Fruit fly (Drosophila melanogaster) whole organism, embryonic: ENCODE measurements around the gene CG15286.

ENCODE experiments used
- Abd-B ChIP-seq: fragments of 200-800 bp; sonication (Bioruptor generic); optimal IDR thresholded peaks from 2 replicates; lab custom pipeline; 2018; ENCODE audit warnings: missing biosample characterization, mild to moderate bottlenecking, missing genetic modification characterization, moderate library complexity
- Asciz ChIP-seq: fragments of 200-800 bp; sonication (Bioruptor generic); optimal IDR thresholded peaks from 2 replicates; lab custom pipeline; 2017; ENCODE audit warnings: missing biosample characterization, mild to moderate bottlenecking, missing genetic modification characterization, missing genetic modification reagents
- C15 ChIP-seq: fragments of 200-800 bp; sonication (Bioruptor generic); IDR thresholded peaks from 3 replicates; pipeline ENCODE4 v1.3.6; 2022; ENCODE audit warnings: missing biosample characterization, missing genetic modification characterization
- CG10565 ChIP-seq: fragments of 200-800 bp; sonication (Bioruptor generic); optimal IDR thresholded peaks from 3 replicates; lab custom pipeline; 2016; ENCODE audit warnings: missing biosample characterization, mild to moderate bottlenecking, missing genetic modification characterization
- CG12219 ChIP-seq: fragments of 200-800 bp; sonication (Bioruptor generic); optimal IDR thresholded peaks from 3 replicates; lab custom pipeline; 2018; ENCODE audit warnings: missing biosample characterization, mild to moderate bottlenecking, missing genetic modification characterization
- CG13424 ChIP-seq: fragments of 200-800 bp; sonication (Bioruptor generic); optimal IDR thresholded peaks from 2 replicates; lab custom pipeline; 2019; ENCODE audit warnings: missing biosample characterization, mild to moderate bottlenecking, missing genetic modification characterization, moderate library complexity
- CG17361 ChIP-seq: fragments of 200-800 bp; sonication (Bioruptor generic); IDR thresholded peaks from 3 replicates; pipeline ENCODE4 v1.3.6; 2022; ENCODE audit warnings: missing biosample characterization, missing genetic modification characterization
- CG18764 ChIP-seq: fragments of 200-800 bp; sonication (Bioruptor generic); optimal IDR thresholded peaks from 3 replicates; lab custom pipeline; 2016; ENCODE audit warnings: missing biosample characterization, missing genetic modification characterization
- CG30431 ChIP-seq: fragments of 200-800 bp; sonication (Bioruptor generic); optimal IDR thresholded peaks from 2 replicates; lab custom pipeline; 2017; ENCODE audit warnings: missing biosample characterization, missing genetic modification characterization
- CG31224 ChIP-seq: fragments of 200-800 bp; sonication (Bioruptor generic); IDR thresholded peaks from 2 replicates; pipeline ENCODE4 v1.3.6; 2022; ENCODE audit warnings: missing biosample characterization, missing genetic modification characterization
- CG32772 ChIP-seq: fragments of 200-800 bp; sonication (Bioruptor generic); IDR thresholded peaks from 2 replicates; pipeline ENCODE4 v1.3.6; 2022; ENCODE audit warnings: missing biosample characterization, missing genetic modification characterization
- CG7556 ChIP-seq: fragments of 200-800 bp; sonication (Bioruptor generic); optimal IDR thresholded peaks from 2 replicates; lab custom pipeline; 2017; ENCODE audit warnings: missing biosample characterization, mild to moderate bottlenecking, missing genetic modification characterization
- CG7745 ChIP-seq: fragments of 200-800 bp; sonication (Bioruptor generic); optimal IDR thresholded peaks from 2 replicates; lab custom pipeline; 2018; ENCODE audit warnings: missing biosample characterization, mild to moderate bottlenecking, missing genetic modification characterization, moderate library complexity
- CG8089 ChIP-seq: fragments of 200-800 bp; sonication (Bioruptor generic); optimal IDR thresholded peaks from 3 replicates; lab custom pipeline; 2016; ENCODE audit warnings: missing biosample characterization, missing genetic modification characterization
- CG9609 ChIP-seq: fragments of 200-800 bp; sonication (Bioruptor generic); optimal IDR thresholded peaks from 3 replicates; lab custom pipeline; 2016; ENCODE audit warnings: missing biosample characterization, missing genetic modification characterization
- CHES-1-like ChIP-seq: fragments of 200-800 bp; sonication (Bioruptor generic); optimal IDR thresholded peaks from 2 replicates; lab custom pipeline; 2016; ENCODE audit warnings: missing biosample characterization, missing genetic modification characterization
- Dip2 ChIP-seq: fragments of 200-800 bp; sonication (Bioruptor generic); IDR thresholded peaks from 2 replicates; pipeline ENCODE4 v1.3.6; 2022; ENCODE audit warnings: missing biosample characterization, missing genetic modification characterization
- Doc3 ChIP-seq: fragments of 200-800 bp; sonication (Bioruptor generic); IDR thresholded peaks from 3 replicates; pipeline ENCODE4 v1.3.6; 2022; ENCODE audit warnings: missing biosample characterization, missing genetic modification characterization; ENCODE audit not compliant: partially characterized antibody
- Dref ChIP-seq: fragments of 200-800 bp; sonication (Bioruptor generic); IDR thresholded peaks from 2 replicates; pipeline ENCODE4 v1.3.6; 2022; ENCODE audit warnings: missing biosample characterization, missing genetic modification characterization
- Lhr ChIP-seq: fragments of 200-800 bp; sonication (Bioruptor generic); optimal IDR thresholded peaks from 3 replicates; lab custom pipeline; 2017; ENCODE audit warnings: mild to moderate bottlenecking, missing biosample characterization, missing genetic modification reagents, missing genetic modification characterization
- MESR4 ChIP-seq: fragments of 200-800 bp; sonication (Bioruptor generic); optimal IDR thresholded peaks from 2 replicates; lab custom pipeline; 2018; ENCODE audit warnings: missing biosample characterization, mild to moderate bottlenecking, missing genetic modification characterization, moderate library complexity
- Mes4 ChIP-seq: fragments of 200-800 bp; sonication (Bioruptor generic); optimal IDR thresholded peaks from 2 replicates; lab custom pipeline; 2016; ENCODE audit warnings: missing biosample characterization, missing genetic modification characterization
- Nf-YC ChIP-seq: fragments of 200-800 bp; optimal IDR thresholded peaks from 3 replicates; lab custom pipeline; 2019; ENCODE audit warnings: missing biosample characterization, mild to moderate bottlenecking, missing genetic modification characterization, moderate library complexity
- PHDP ChIP-seq: fragments of 200-800 bp; sonication (Bioruptor generic); optimal IDR thresholded peaks from 3 replicates; lab custom pipeline; 2018; ENCODE audit warnings: missing biosample characterization, mild to moderate bottlenecking, missing genetic modification characterization, moderate library complexity
- Sox102F ChIP-seq: fragments of 200-800 bp; sonication (Bioruptor generic); optimal IDR thresholded peaks from 2 replicates; lab custom pipeline; 2018; ENCODE audit warnings: missing biosample characterization, mild to moderate bottlenecking, missing genetic modification characterization, moderate library complexity
- abd-A ChIP-seq: fragments of 200-800 bp; sonication (Bioruptor generic); optimal IDR thresholded peaks from 3 replicates; lab custom pipeline; 2019; ENCODE audit warnings: missing biosample characterization, mild to moderate bottlenecking, missing genetic modification characterization, moderate library complexity
- amos ChIP-seq: fragments of 200-800 bp; sonication (Bioruptor generic); IDR thresholded peaks from 2 replicates; pipeline ENCODE4 v1.3.6; 2022; ENCODE audit warnings: missing biosample characterization, missing genetic modification characterization; ENCODE audit not compliant: partially characterized antibody
- ap ChIP-seq: fragments of 200-800 bp; sonication (Bioruptor generic); IDR thresholded peaks from 2 replicates; pipeline ENCODE4 v1.3.6; 2022; ENCODE audit warnings: missing biosample characterization, missing genetic modification characterization
- ase ChIP-seq: fragments of 200-800 bp; sonication (Bioruptor generic); IDR thresholded peaks from 3 replicates; pipeline ENCODE4 v1.3.6; 2022; ENCODE audit warnings: missing biosample characterization, missing genetic modification characterization
- bigmax ChIP-seq: fragments of 200-800 bp; sonication (Bioruptor generic); optimal IDR thresholded peaks from 2 replicates; lab custom pipeline; 2018; ENCODE audit warnings: missing biosample characterization, mild to moderate bottlenecking, missing genetic modification characterization
- corto ChIP-seq: fragments of 200-800 bp; sonication (Bioruptor generic); optimal IDR thresholded peaks from 2 replicates; lab custom pipeline; 2016; ENCODE audit warnings: missing biosample characterization, mild to moderate bottlenecking, missing genetic modification characterization, moderate library complexity
- en ChIP-seq: fragments of 200-800 bp; sonication (Bioruptor generic); optimal IDR thresholded peaks from 2 replicates; lab custom pipeline; 2016; ENCODE audit warnings: missing biosample characterization, missing genetic modification characterization
- esg ChIP-seq: fragments of 200-800 bp; sonication (Bioruptor generic); conservative IDR thresholded peaks from 2 replicates; pipeline ENCODE4 v1.3.6; 2022; ENCODE audit warnings: missing biosample characterization, missing genetic modification characterization
- ftz-f1 ChIP-seq: fragments of 200-800 bp; sonication (Bioruptor generic); optimal IDR thresholded peaks from 2 replicates; lab custom pipeline; 2016; ENCODE audit warnings: missing biosample characterization, missing genetic modification characterization
- fu2 ChIP-seq: fragments of 200-800 bp; sonication (Bioruptor generic); optimal IDR thresholded peaks from 2 replicates; lab custom pipeline; 2016; ENCODE audit warnings: missing biosample characterization, missing genetic modification characterization
- her ChIP-seq: fragments of 200-800 bp; sonication (Bioruptor generic); optimal IDR thresholded peaks from 2 replicates; lab custom pipeline; 2016; ENCODE audit warnings: missing biosample characterization, missing genetic modification characterization
- jigr1 ChIP-seq: fragments of 200-800 bp; sonication (Bioruptor generic); IDR thresholded peaks from 3 replicates; pipeline ENCODE4 v1.3.6; 2022; ENCODE audit warnings: missing biosample characterization, missing genetic modification characterization
- lilli ChIP-seq: fragments of 200-800 bp; sonication (Bioruptor generic); optimal IDR thresholded peaks from 3 replicates; lab custom pipeline; 2016; ENCODE audit warnings: missing biosample characterization, missing genetic modification characterization
- lmd ChIP-seq: fragments of 200-800 bp; sonication (Bioruptor generic); IDR thresholded peaks from 2 replicates; pipeline ENCODE4 v1.3.6; 2022; ENCODE audit warnings: missing biosample characterization, missing genetic modification characterization
- nerfin-1 ChIP-seq: fragments of 200-800 bp; sonication (Bioruptor generic); optimal IDR thresholded peaks from 3 replicates; lab custom pipeline; 2019; ENCODE audit warnings: missing biosample characterization, mild to moderate bottlenecking, missing genetic modification characterization, moderate library complexity
- org-1 ChIP-seq: fragments of 200-800 bp; sonication (Bioruptor generic); optimal IDR thresholded peaks from 2 replicates; lab custom pipeline; 2017; ENCODE audit warnings: missing biosample characterization, missing genetic modification characterization
- p53 ChIP-seq: fragments of 200-800 bp; sonication (Bioruptor generic); optimal IDR thresholded peaks from 2 replicates; lab custom pipeline; 2016; ENCODE audit warnings: missing biosample characterization, missing genetic modification characterization
- rib ChIP-seq: fragments of 200-800 bp; sonication (Bioruptor generic); IDR thresholded peaks from 2 replicates; pipeline ENCODE4 v1.3.6; 2022; ENCODE audit warnings: missing biosample characterization, missing genetic modification characterization
- sd ChIP-seq: fragments of 200-800 bp; sonication (Bioruptor generic); optimal IDR thresholded peaks from 3 replicates; lab custom pipeline; 2018; ENCODE audit warnings: missing biosample characterization, mild to moderate bottlenecking, missing genetic modification characterization, moderate library complexity
- slbo ChIP-seq: fragments of 200-800 bp; sonication (Bioruptor generic); IDR thresholded peaks from 2 replicates; pipeline ENCODE4 v1.3.6; 2022; ENCODE audit warnings: missing biosample characterization, missing genetic modification characterization
- ttk ChIP-seq: fragments of 200-800 bp; sonication (Bioruptor generic); IDR thresholded peaks from 2 replicates; pipeline ENCODE4 v2.1.2; 2022; ENCODE audit warnings: missing biosample characterization, missing genetic modification characterization
- tup ChIP-seq: fragments of 200-800 bp; sonication (Bioruptor generic); optimal IDR thresholded peaks from 2 replicates; lab custom pipeline; 2016; ENCODE audit warnings: missing biosample characterization, mild to moderate bottlenecking, missing genetic modification characterization, moderate library complexity
- tx ChIP-seq: fragments of 200-800 bp; sonication (Bioruptor generic); optimal IDR thresholded peaks from 2 replicates; lab custom pipeline; 2016; ENCODE audit warnings: missing biosample characterization, missing genetic modification characterization
- wor ChIP-seq: fragments of 200-800 bp; sonication (Bioruptor generic); IDR thresholded peaks from 2 replicates; pipeline ENCODE4 v1.3.6; 2022; ENCODE audit warnings: missing biosample characterization, missing genetic modification characterization
- z ChIP-seq: fragments of 200-800 bp; sonication (Bioruptor generic); IDR thresholded peaks from 3 replicates; pipeline ENCODE4 v1.3.6; 2022; ENCODE audit warnings: missing biosample characterization, missing genetic modification characterization

The CG15286 gene

DNA sequence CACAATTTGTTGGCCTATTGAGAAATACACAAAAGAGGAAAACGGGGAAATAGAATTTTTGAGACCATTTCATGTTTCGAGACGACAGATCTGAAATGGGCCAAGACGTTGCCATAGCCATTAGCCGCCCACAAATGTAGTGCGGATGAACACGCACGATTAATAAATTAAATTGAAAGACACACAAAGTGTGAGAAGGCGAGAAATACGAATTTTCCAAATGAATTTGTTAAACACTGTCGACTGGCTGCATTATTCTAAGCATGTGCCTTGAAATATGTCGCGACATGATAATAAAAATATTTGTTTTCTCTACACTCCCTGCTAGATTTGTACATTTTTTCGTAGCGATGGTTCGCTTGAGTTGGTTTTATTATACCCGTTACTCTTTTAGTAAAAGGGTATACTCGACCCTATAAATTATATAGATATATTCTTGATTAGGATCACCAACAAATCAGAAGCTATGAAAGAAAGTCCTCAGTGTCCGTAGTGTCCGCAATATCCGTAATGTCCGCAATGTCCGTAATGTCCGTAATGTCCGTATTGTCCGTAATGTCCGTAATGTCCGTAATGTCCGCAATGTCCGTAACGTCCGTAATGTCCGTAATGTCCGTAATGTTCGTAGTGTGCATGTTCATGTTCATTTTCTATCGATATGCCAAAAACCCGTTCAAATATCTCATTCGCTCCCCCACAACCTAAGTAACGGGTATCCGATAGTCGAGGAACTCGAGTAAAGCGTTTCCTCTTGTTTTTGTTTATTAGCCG, 38.6 kb downstream of the CG15286 start (continued):
- TF ChIP-seq rib (GFP tag; lab: Robert Waterston, UW) (no peak), CG17361 (GFP tag; lab: Robert Waterston, UW) (peak; percentile 82), CG18764 (GFP tag; lab: Kevin White, UChicago) (peak; percentile 27), Lhr (GFP tag; lab: Kevin White, UChicago) (no peak), PHDP (tag; lab: Kevin White, UChicago) (peak; percentile 7), MESR4 (no peak), lilli (GFP tag; lab: Kevin White, UChicago) (peak; percentile 52), wor (GFP tag; lab: Robert Waterston, UW) (no peak), CG7556 (GFP tag; lab: Kevin White, UChicago) (peak; percentile 45), sd (tag; lab: Kevin White, UChicago) (peak; percentile 91), ase (GFP tag; lab: Robert Waterston, UW) (0 out of 3 replicates have a peak, but pooled peaks have one; percentile 43), Sox102F (GFP tag; lab: Kevin White, UChicago) (peak; percentile 27), C15 (GFP tag; lab: Robert Waterston, UW) (no peak), jigr1 (0 out of 3 replicates have a peak, but pooled peaks have one; percentile 21), her (GFP tag; lab: Kevin White, UChicago) (no peak), Dref (GFP tag; lab: Robert Waterston, UW) (no peak), Doc3 (GFP tag; lab: Robert Waterston, UW) (no peak), CG12219 (GFP tag; lab: Kevin White, UChicago) (no peak), CG7745 (no peak), CG13424 (tag; lab: Kevin White, UChicago) (peak; percentile 32), CG30431 (GFP tag; lab: Kevin White, UChicago) (peak; percentile 50), bigmax (GFP tag; lab: Kevin White, UChicago) (no peak), fu2 (GFP tag; lab: Kevin White, UChicago) (no peak), tup (GFP tag; lab: Kevin White, UChicago) (no peak), corto (GFP tag; lab: Kevin White, UChicago) (no peak), ap (GFP tag; lab: Robert Waterston, UW) (no peak), slbo (peak; percentile 30; the same call in 1 of the 2 replicates), Mes4 (GFP tag; lab: Kevin White, UChicago) (peak; percentile 19), CG8089 (GFP tag; lab: Kevin White, UChicago) (no peak), tx (no peak), Asciz (GFP tag; lab: Kevin White, UChicago) (no peak), Nf-YC (tag; lab: Kevin White, UChicago) (peak; percentile 7), CG32772 (GFP tag; lab: Robert Waterston, UW) (no peak), Dip2 (GFP tag; lab: Robert Waterston, UW) (no peak), ttk (peak; percentile 34; the same call in 1 of the 2 replicates), CG10565 (GFP tag; lab: Kevin White, UChicago) (no peak), org-1 (GFP tag; lab: Kevin White, UChicago) (peak; percentile 6), CG9609 (GFP tag; lab: Kevin White, UChicago) (peak; percentile 9), ftz-f1 (no peak), p53 (GFP tag; lab: Kevin White, UChicago) (no peak), esg (0 out of 2 replicates have a peak, but pooled peaks have one; percentile 15), CG31224 (0 out of 2 replicates have a peak, but pooled peaks have one; percentile 29), abd-A (tag; lab: Kevin White, UChicago) (peak; percentile 9), en (GFP tag; lab: Kevin White, UChicago) (no peak), amos (no peak), lmd (GFP tag; lab: Robert Waterston, UW) (peak; percentile 67), nerfin-1 (tag; lab: Kevin White, UChicago) (peak; percentile 5), CHES-1-like (GFP tag; lab: Kevin White, UChicago) (no peak), Abd-B (GFP tag; lab: Kevin White, UChicago) (peak; percentile 55), z (GFP tag; lab: Robert Waterston, UW) (no peak)
